Comparison of ENCODE assay signal across 2 fruit fly cellular contexts in the genomic region with DNA sequence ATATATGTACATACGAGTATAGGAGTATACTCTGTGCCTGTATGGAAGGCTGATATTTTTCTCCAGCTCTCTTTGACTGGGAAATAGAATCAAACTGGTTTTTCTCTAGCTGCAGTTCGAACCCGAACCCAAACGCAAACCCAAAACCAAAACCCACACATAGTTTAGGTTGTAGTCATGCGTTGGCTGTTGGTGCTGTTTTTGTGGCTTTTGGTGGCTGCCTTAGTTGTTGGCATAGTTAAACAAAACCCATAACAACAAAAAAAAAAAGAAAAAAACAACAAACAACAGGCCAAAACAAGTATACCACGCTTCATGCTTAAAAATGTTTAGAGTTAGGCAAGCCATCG.
TF ChIP-seq lines count a peak whose summit lies in the region.

No protein-coding gene starts in this region.

- TF ChIP-seq CTCF in whole organism, embryonic (GFP tag; optimal IDR thresholded peaks at IDR 0.05; lab: Kevin White, UChicago), result no peak

TF ChIP-seq in whole organism, embryonic, 481 proteins besides CTCF, POLR2A, EP300 and RAD21:
- peak; percentile 15 for TF ChIP-seq gsb-n (tag; optimal IDR thresholded peaks at IDR 0.05; lab: Kevin White, UChicago)
- no peak for TF ChIP-seq Xrp1 (GFP tag; IDR thresholded peaks at IDR 0.05; lab: Robert Waterston, UW)
- peak; percentile 63 for TF ChIP-seq CG5180 (GFP tag; optimal IDR thresholded peaks at IDR 0.05; lab: Kevin White, UChicago)
- TF ChIP-seq Aef1 (GFP tag; IDR thresholded peaks at IDR 0.05; lab: Robert Waterston, UW), result no peak
- TF ChIP-seq HLH3B (GFP tag; IDR thresholded peaks at IDR 0.05; lab: Robert Waterston, UW), result no peak
- no peak for TF ChIP-seq Hr3 (GFP tag; optimal IDR thresholded peaks at IDR 0.05; lab: Kevin White, UChicago)
- TF ChIP-seq CG11093 (GFP tag; IDR thresholded peaks at IDR 0.05; lab: Robert Waterston, UW), result no peak
- TF ChIP-seq CG17568 (GFP tag; optimal IDR thresholded peaks at IDR 0.05; lab: Kevin White, UChicago), result no peak
- no peak for TF ChIP-seq bbx (GFP tag; IDR thresholded peaks at IDR 0.05; lab: Robert Waterston, UW; ENCODE audit: partially characterized antibody)
- TF ChIP-seq tap (tag; optimal IDR thresholded peaks at IDR 0.05; lab: Kevin White, UChicago), result no peak
- TF ChIP-seq Dip2 (GFP tag; IDR thresholded peaks at IDR 0.05; lab: Robert Waterston, UW), result no peak
- TF ChIP-seq h (optimal IDR thresholded peaks at IDR 0.05; lab: Kevin White, UChicago), result no peak
- no peak for TF ChIP-seq B-H1 (GFP tag; IDR thresholded peaks at IDR 0.05; lab: Robert Waterston, UW)
- no peak for TF ChIP-seq sisA (GFP tag; IDR thresholded peaks at IDR 0.05; lab: Robert Waterston, UW)
- no peak for TF ChIP-seq Abd-B (GFP tag; optimal IDR thresholded peaks at IDR 0.05; lab: Kevin White, UChicago)
- TF ChIP-seq CG17385 (GFP tag; optimal IDR thresholded peaks at IDR 0.05; lab: Kevin White, UChicago), result no peak
- TF ChIP-seq chinmo (GFP tag; IDR thresholded peaks at IDR 0.05; lab: Robert Waterston, UW; ENCODE audit: partially characterized antibody), result peak; percentile 69; the same call in 2 of the 4 replicates
- 0 out of 3 replicates have a peak, but pooled peaks have one; percentile 8 for TF ChIP-seq so (GFP tag; IDR thresholded peaks at IDR 0.05; lab: Robert Waterston, UW)
- TF ChIP-seq sqz (GFP tag; optimal IDR thresholded peaks at IDR 0.05; lab: Kevin White, UChicago), result peak; percentile 45
- no peak for TF ChIP-seq wdn (GFP tag; IDR thresholded peaks at IDR 0.05; lab: Robert Waterston, UW)
- TF ChIP-seq kni (GFP tag; optimal IDR thresholded peaks at IDR 0.05; lab: Kevin White, UChicago), result peak; percentile 9
- TF ChIP-seq CG15011 (GFP tag; optimal IDR thresholded peaks at IDR 0.05; lab: Kevin White, UChicago), result no peak
- no peak for TF ChIP-seq CG6791 (GFP tag; IDR thresholded peaks at IDR 0.05; lab: Robert Waterston, UW; ENCODE audit: partially characterized antibody)
- TF ChIP-seq sr (GFP tag; IDR thresholded peaks at IDR 0.05; lab: Robert Waterston, UW), result peak; percentile 58; the same call in 1 of the 3 replicates
- no peak for TF ChIP-seq CG17359 (tag; optimal IDR thresholded peaks at IDR 0.05; lab: Kevin White, UChicago)
- peak; percentile 30 for TF ChIP-seq sens (GFP tag; lab: Kevin White, UChicago)
- TF ChIP-seq cg (GFP tag; optimal IDR thresholded peaks at IDR 0.05; lab: Kevin White, UChicago), result peak; percentile 59
- peak; percentile 67 for TF ChIP-seq sd (tag; optimal IDR thresholded peaks at IDR 0.05; lab: Kevin White, UChicago)

TF ChIP-seq in whole organism, prepupa, 60 proteins besides CTCF, POLR2A, EP300 and RAD21:
- 0 out of 3 replicates have a peak, but pooled peaks have one; percentile 19 for TF ChIP-seq eg (GFP tag; IDR thresholded peaks at IDR 0.05; lab: Robert Waterston, UW)
- TF ChIP-seq Eip75B (GFP tag; optimal IDR thresholded peaks at IDR 0.05; lab: Kevin White, UChicago), result no peak
